Worm (Caenorhabditis elegans) whole organism, midembryonic: ENCODE results near the gene C25H3.17.

Experiments
- T22C8.4 ChIP-seq: fragments of 200-800 bp; sonication (Bioruptor generic); IDR thresholded peaks from 2 replicates; pipeline ENCODE4 v1.3.6; 2022; ENCODE audit warnings: missing genetic modification characterization, missing compliant biosample characterization
- cog-1 ChIP-seq: sonication (generic microtip); optimal IDR thresholded peaks from 2 replicates; lab custom pipeline; 2016; ENCODE audit warnings: missing genetic modification characterization, missing compliant biosample characterization
- flt-1 ChIP-seq: fragments of 200-800 bp; sonication (Bioruptor generic); IDR thresholded peaks from 2 replicates; pipeline ENCODE4 v1.3.6; 2022; ENCODE audit warnings: missing genetic modification characterization, missing compliant biosample characterization
- klf-2 ChIP-seq: fragments of 200-800 bp; sonication (Bioruptor generic); conservative IDR thresholded peaks from 2 replicates; pipeline ENCODE4 v1.3.6; 2022; ENCODE audit warnings: missing genetic modification reagents, missing genetic modification characterization, missing compliant biosample characterization
- med-1 ChIP-seq: sonication (generic microtip); optimal IDR thresholded peaks from 2 replicates; lab custom pipeline; 2017; ENCODE audit warnings: missing genetic modification characterization, mild to moderate bottlenecking, missing compliant biosample characterization, antibody characterized with exemption, missing genetic modification reagents; ENCODE audit not compliant: insufficient read depth
- ref-1 ChIP-seq: fragments of 200-800 bp; sonication (Bioruptor generic); conservative IDR thresholded peaks from 2 replicates; pipeline ENCODE4 v1.3.6; 2022; ENCODE audit warnings: missing genetic modification reagents, missing genetic modification characterization, missing compliant biosample characterization
- tab-1 ChIP-seq: fragments of 200-800 bp; sonication (Bioruptor generic); IDR thresholded peaks from 2 replicates; pipeline ENCODE4 v1.3.6; 2022; ENCODE audit warnings: missing genetic modification characterization, missing compliant biosample characterization
- ztf-23 ChIP-seq: fragments of 200-800 bp; sonication (Bioruptor generic); IDR thresholded peaks from 2 replicates; pipeline ENCODE4 v1.3.6; 2022; ENCODE audit warnings: missing genetic modification reagents, missing genetic modification characterization, missing compliant biosample characterization
- ztf-29 ChIP-seq: fragments of 200-800 bp; sonication (Bioruptor generic); IDR thresholded peaks from 2 replicates; pipeline ENCODE4 v1.3.6; 2022; ENCODE audit warnings: missing genetic modification reagents, missing genetic modification characterization, missing compliant biosample characterization

Gene C25H3.17

DNA sequence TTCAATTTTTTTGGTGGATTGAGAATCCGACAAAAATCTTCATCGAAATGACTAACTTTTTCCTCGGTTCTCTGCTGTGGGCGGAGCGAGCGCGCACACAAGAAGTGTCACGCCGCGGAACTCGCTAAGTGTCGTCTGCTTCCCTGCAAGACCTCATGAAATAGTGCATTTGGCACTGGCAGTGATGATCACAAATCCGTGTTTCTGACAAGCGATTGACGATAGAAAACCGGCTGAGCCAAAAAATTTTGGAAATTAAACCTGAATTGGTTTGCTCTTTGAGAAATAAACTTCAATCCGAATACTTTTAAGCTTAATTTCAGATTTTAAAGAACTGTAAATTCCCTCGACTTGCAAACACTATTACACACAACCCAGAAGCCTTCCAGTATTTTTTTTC is 32.0 kb upstream of the C25H3.17 start:
- TF ChIP-seq klf-2 (GFP tag; lab: Robert Waterston, UW) (no peak), med-1 (GFP tag; lab: Kevin White, UChicago) (no peak), ztf-23 (no peak), flt-1 (GFP tag; lab: Robert Waterston, UW) (no peak)

DNA sequence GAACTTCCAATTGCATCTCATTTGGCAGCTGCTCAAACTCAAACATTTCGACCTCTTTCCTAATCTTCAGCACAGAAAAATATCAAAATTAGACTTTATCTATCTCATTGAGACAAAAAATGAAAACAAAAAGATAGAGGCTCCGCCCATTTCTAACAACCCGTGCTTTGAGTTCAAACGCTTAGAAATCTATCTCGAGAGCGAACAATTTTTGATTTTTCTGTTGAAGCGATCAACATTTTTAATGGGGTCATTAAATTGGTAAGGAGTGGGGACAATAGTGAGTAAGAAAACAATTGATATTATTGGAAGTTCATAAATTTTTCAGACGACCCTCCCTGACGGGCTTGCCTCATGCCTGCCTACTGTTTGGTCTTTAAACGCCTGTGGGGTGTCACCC is 29.4 kb upstream of the C25H3.17 start, which contains the start of the genes C25H3.10 and C25H3.1:
TSS of gene C25H3.10 (minus strand) at position 101 of the 400 bp plus-strand sequence.
TSS of gene C25H3.1 (plus strand) at position 203 of the 400 bp plus-strand sequence.
- no peak for TF ChIP-seq cog-1 (tag; lab: Kevin White, UChicago)
- no peak for TF ChIP-seq ztf-29 (GFP tag; lab: Robert Waterston, UW)
- no peak for TF ChIP-seq T22C8.4 (GFP tag; lab: Robert Waterston, UW)
- no peak for TF ChIP-seq ztf-23
- TF ChIP-seq klf-2 (GFP tag; lab: Robert Waterston, UW): no peak
- TF ChIP-seq med-1 (GFP tag; lab: Kevin White, UChicago): no peak
- TF ChIP-seq ref-1 (GFP tag; lab: Robert Waterston, UW): no peak
- TF ChIP-seq tab-1: no peak
- no peak for TF ChIP-seq flt-1 (GFP tag; lab: Robert Waterston, UW)

DNA sequence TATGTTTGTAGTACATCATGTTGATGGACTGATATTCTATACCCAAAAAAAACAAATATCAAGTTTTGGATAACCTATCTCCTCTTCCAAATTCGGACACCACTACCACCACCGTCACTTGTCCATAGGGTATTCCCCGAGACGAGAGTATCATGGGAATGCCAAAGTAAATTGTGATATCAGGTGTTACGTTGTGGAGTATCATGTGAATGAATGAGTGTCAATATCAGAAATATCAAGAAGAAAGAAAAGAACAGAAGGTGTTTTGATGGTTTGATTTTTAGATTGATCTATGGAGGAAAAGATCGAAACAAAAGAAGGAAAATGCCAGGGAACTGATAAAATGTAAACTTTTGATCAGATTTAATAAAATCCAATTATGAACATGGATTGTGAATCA is 28.8 kb upstream of the C25H3.17 start:
- no peak for TF ChIP-seq ztf-23
- no peak for TF ChIP-seq ztf-29 (GFP tag; lab: Robert Waterston, UW)
- TF ChIP-seq ref-1 (GFP tag; lab: Robert Waterston, UW): no peak
- no peak for TF ChIP-seq med-1 (GFP tag; lab: Kevin White, UChicago)
- no peak for TF ChIP-seq T22C8.4 (GFP tag; lab: Robert Waterston, UW)
- no peak for TF ChIP-seq klf-2 (GFP tag; lab: Robert Waterston, UW)
- TF ChIP-seq tab-1: no peak
- TF ChIP-seq cog-1 (tag; lab: Kevin White, UChicago): no peak

DNA sequence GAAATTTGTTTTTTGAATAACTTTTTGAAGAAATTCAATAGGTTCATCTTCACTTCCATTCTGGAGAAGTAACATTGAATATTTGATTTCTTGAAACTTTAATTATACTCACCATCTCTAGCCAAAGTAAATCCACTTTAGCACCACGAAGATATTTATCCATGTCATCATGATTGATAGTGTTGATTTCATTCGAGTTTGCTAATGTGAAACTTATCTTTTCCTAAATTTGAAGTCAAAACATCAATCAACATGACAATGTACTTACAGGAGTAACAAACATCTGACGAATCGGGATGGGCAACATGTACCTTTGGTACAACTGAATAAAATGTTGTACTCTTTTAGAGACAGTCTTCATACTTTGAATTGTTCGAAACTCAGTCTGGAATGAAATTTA is 27.9 kb upstream of the C25H3.17 start:
- TF ChIP-seq klf-2 (GFP tag; lab: Robert Waterston, UW) (no peak), ref-1 (GFP tag; lab: Robert Waterston, UW) (no peak), T22C8.4 (GFP tag; lab: Robert Waterston, UW) (no peak), med-1 (GFP tag; lab: Kevin White, UChicago) (no peak), cog-1 (tag; lab: Kevin White, UChicago) (no peak), tab-1 (no peak), ztf-29 (GFP tag; lab: Robert Waterston, UW) (no peak), ztf-23 (no peak), flt-1 (GFP tag; lab: Robert Waterston, UW) (no peak)

- TF ChIP-seq med-1 (GFP tag; lab: Kevin White, UChicago): no peak
- TF ChIP-seq flt-1 (GFP tag; lab: Robert Waterston, UW): no peak
- TF ChIP-seq tab-1: no peak
- no peak for TF ChIP-seq ztf-29 (GFP tag; lab: Robert Waterston, UW)
- TF ChIP-seq ref-1 (GFP tag; lab: Robert Waterston, UW): no peak
- no peak for TF ChIP-seq ztf-23
- TF ChIP-seq cog-1 (tag; lab: Kevin White, UChicago): no peak
- no peak for TF ChIP-seq klf-2 (GFP tag; lab: Robert Waterston, UW)
- TF ChIP-seq T22C8.4 (GFP tag; lab: Robert Waterston, UW): no peak
Measured at ce11 chrII:5696218-5696617, 26.7 kb upstream of the C25H3.17 start.

- TF ChIP-seq ztf-23 (no peak), T22C8.4 (GFP tag; lab: Robert Waterston, UW) (no peak), ref-1 (GFP tag; lab: Robert Waterston, UW) (no peak), cog-1 (tag; lab: Kevin White, UChicago) (no peak), tab-1 (no peak), ztf-29 (GFP tag; lab: Robert Waterston, UW) (no peak), klf-2 (GFP tag; lab: Robert Waterston, UW) (no peak), med-1 (GFP tag; lab: Kevin White, UChicago) (no peak), flt-1 (GFP tag; lab: Robert Waterston, UW) (no peak)
Measured at ce11 chrII:5694798-5695197, 25.3 kb upstream of the C25H3.17 start, which contains the start of gene C25H3.14. C25H3.14 (plus strand) TSS chrII:5695098.

ce11 chrII:5693893-5694292 is 24.4 kb upstream of the C25H3.17 start, which contains the start of gene C25H3.3:
C25H3.3 (plus strand) TSS chrII:5694193.
- no peak for TF ChIP-seq ref-1 (GFP tag; lab: Robert Waterston, UW)

DNA sequence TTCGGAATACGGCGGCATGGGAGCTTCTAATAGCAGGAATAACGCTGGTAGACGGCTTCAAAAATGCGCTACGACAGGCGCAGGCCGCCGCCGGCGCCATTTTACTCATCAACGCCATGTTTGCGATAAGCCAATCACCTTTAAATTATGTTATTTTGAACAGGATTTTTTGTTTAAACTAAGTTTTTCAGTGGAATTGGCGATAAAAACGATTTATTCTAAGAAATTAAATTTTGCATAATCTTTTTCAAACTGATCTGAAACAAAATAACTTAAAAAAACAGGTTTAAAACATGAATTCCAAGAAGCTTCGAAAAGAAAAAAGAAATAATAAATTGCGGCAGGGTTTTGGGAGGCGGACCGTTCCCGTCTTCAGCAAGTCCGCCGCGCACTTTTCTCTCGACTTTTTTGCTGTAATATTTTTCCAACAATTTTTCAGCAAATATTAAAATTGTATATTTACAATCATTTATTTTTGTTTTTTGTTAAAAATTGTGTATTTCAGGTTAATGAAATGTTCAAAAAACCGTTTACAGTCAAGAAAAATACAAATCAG is 21.8 kb upstream of the C25H3.17 start, which contains the start of the genes ndub-5 and eif-2D:
TSS of gene ndub-5 (minus strand) at position 138 of the 556 bp plus-strand sequence.
TSS of gene eif-2D (plus strand) at position 506 of the 556 bp plus-strand sequence.
- no peak for TF ChIP-seq ztf-23
- no peak for TF ChIP-seq med-1 (GFP tag; lab: Kevin White, UChicago)
- no peak for TF ChIP-seq ztf-29 (GFP tag; lab: Robert Waterston, UW)

- TF ChIP-seq klf-2 (GFP tag; lab: Robert Waterston, UW) (peak; percentile 46; the same call in 1 of the 2 replicates), T22C8.4 (GFP tag; lab: Robert Waterston, UW) (no peak), ref-1 (GFP tag; lab: Robert Waterston, UW) (no peak)
Measured at ce11 chrII:5688959-5689358, 19.5 kb upstream of the C25H3.17 start, which contains the start of gene C25H3.11. C25H3.11 (minus strand) TSS chrII:5689040.

- TF ChIP-seq flt-1 (GFP tag; lab: Robert Waterston, UW): no peak
- no peak for TF ChIP-seq cog-1 (tag; lab: Kevin White, UChicago)
- no peak for TF ChIP-seq ztf-23
- TF ChIP-seq tab-1: no peak
- no peak for TF ChIP-seq med-1 (GFP tag; lab: Kevin White, UChicago)
- TF ChIP-seq ztf-29 (GFP tag; lab: Robert Waterston, UW): no peak
- no peak for TF ChIP-seq klf-2 (GFP tag; lab: Robert Waterston, UW)
- no peak for TF ChIP-seq ref-1 (GFP tag; lab: Robert Waterston, UW)
- TF ChIP-seq T22C8.4 (GFP tag; lab: Robert Waterston, UW): no peak
Measured at ce11 chrII:5680703-5681102, 11.2 kb upstream of the C25H3.17 start, which contains the start of gene flp-27. flp-27 (plus strand) TSS chrII:5681003.
